Fruit fly (Drosophila melanogaster) whole organism, wandering third instar larva: ENCODE data around the gene Tsen2.

ENCODE experiments used
- GATAd ChIP-seq: sonication (Bioruptor generic); optimal IDR thresholded peaks from 2 replicates; lab custom pipeline; 2016; ENCODE audit warnings: missing biosample characterization, missing genetic modification characterization
- Hnf4 ChIP-seq: fragments of 200-800 bp; sonication (Bioruptor generic); optimal IDR thresholded peaks from 2 replicates; lab custom pipeline; 2016; ENCODE audit warnings: missing biosample characterization, mild to moderate bottlenecking, missing genetic modification characterization
- Hr78 ChIP-seq: fragments of >200 bp; optimal IDR thresholded peaks from 2 replicates; lab custom pipeline; 2017; ENCODE audit warnings: missing biosample characterization, missing genetic modification characterization
- Jra ChIP-seq: sonication (Bioruptor generic); optimal IDR thresholded peaks from 2 replicates; lab custom pipeline; 2016; ENCODE audit warnings: missing biosample characterization, missing genetic modification characterization
- OdsH ChIP-seq: fragments of 200-800 bp; sonication (Bioruptor generic); optimal IDR thresholded peaks from 2 replicates; lab custom pipeline; 2016; ENCODE audit warnings: missing biosample characterization, mild to moderate bottlenecking, missing genetic modification characterization
- Vsx2 ChIP-seq: fragments of 200-300, 225-300 bp; sonication (Bioruptor generic); optimal IDR thresholded peaks from 2 replicates; lab custom pipeline; 2018; ENCODE audit warnings: missing biosample characterization, missing genetic modification characterization; ENCODE audit not compliant: partially characterized antibody
- br ChIP-seq: fragments of 200-800 bp; sonication (Bioruptor generic); optimal IDR thresholded peaks from 2 replicates; lab custom pipeline; 2016; ENCODE audit warnings: missing biosample characterization, missing genetic modification characterization
- dmrt93B ChIP-seq: fragments of 200-800 bp; sonication (Bioruptor generic); optimal IDR thresholded peaks from 2 replicates; lab custom pipeline; 2018; ENCODE audit warnings: missing biosample characterization, mild to moderate bottlenecking, missing genetic modification characterization
- fru ChIP-seq: fragments of 200-800 bp; sonication (Bioruptor generic); optimal IDR thresholded peaks from 3 replicates; lab custom pipeline; 2016; ENCODE audit warnings: missing biosample characterization, mild to moderate bottlenecking, missing genetic modification characterization
- lola ChIP-seq: fragments of >200 bp; optimal IDR thresholded peaks from 2 replicates; lab custom pipeline; 2017; ENCODE audit warnings: missing biosample characterization, missing genetic modification characterization
- pan ChIP-seq: fragments of >200 bp; optimal IDR thresholded peaks from 2 replicates; lab custom pipeline; 2017
- psq ChIP-seq: fragments of 200-800 bp; sonication (Bioruptor generic); optimal IDR thresholded peaks from 3 replicates; lab custom pipeline; 2017; ENCODE audit warnings: missing biosample characterization, mild to moderate bottlenecking, missing genetic modification characterization, moderate library complexity
- sage ChIP-seq: fragments of 200-800 bp; sonication (Bioruptor generic); optimal IDR thresholded peaks from 2 replicates; lab custom pipeline; 2016; ENCODE audit warnings: missing biosample characterization, mild to moderate bottlenecking, missing genetic modification characterization
- woc ChIP-seq: sonication (Bioruptor generic); optimal IDR thresholded peaks from 2 replicates; lab custom pipeline; 2016; ENCODE audit warnings: missing biosample characterization, mild to moderate bottlenecking, missing genetic modification characterization

DNA sequence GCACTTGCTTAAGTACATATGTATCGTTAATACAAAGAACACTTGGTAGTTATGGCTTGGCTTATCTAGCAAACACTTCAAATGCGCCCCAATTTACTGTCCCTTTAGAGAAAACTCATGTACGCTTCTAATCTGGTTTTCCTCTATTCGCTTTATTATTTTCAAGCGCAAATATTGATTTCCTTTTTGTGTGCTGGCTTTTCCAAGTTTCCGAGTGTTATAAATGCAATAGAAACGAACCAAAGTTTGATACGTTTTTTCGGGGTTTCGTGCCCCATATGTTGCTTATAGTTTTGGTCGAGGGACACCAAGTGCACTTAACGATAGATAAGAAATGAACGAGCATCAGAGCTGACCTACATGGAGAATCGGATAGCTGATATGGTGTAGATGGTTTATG, 15.6 kb upstream of the Tsen2 start:
- TF ChIP-seq pan (lab: Kevin White, UChicago) (no peak), br (no peak), dmrt93B (no peak), sage (no peak), woc (no peak), lola (no peak), Hnf4 (GFP tag; lab: Kevin White, UChicago) (no peak), Jra (GFP tag; lab: Kevin White, UChicago) (no peak), Hr78 (no peak), Vsx2 (GFP tag; lab: Kevin White, UChicago) (no peak), fru (GFP tag; lab: Kevin White, UChicago) (no peak), psq (GFP tag; lab: Kevin White, UChicago) (no peak), OdsH (GFP tag; lab: Kevin White, UChicago) (no peak), GATAd (GFP tag; lab: Kevin White, UChicago) (no peak)
